Worm (Caenorhabditis elegans): ENCODE data around the gene cnp-3.
"Not testable (repeated sequence)": the region's sequence is repeated elsewhere in the genome, so short reads cannot be mapped to it uniquely, and the experiment has no call there.

DNA sequence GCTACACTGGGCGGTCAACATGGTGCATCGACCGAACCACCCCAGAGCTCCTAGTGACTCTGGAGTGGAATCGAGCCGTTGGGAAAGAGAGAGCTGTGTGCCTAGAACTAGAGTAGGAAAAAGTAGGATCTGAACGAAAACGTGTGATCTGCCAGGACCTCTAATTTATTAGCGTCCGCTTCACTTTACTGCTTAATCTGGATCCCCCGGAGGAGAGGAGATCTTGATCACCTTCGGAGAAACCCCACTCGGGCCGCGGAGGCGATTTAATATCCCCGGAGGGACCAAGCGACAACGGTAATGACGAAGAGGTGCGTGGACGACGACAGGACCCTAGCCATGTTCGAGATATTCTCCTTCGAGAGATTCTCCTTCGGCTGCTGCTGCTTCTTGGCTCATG is 20.6 kb downstream of the cnp-3 start, which contains the start of gene K09E3.2:
- TF ChIP-seq nhr-43 (tag; optimal IDR thresholded peaks at IDR 0.05; ENCODE audit: poor library complexity, severe bottlenecking); nhr-11 (tag; optimal IDR thresholded peaks at IDR 0.05); nhr-25 (tag; optimal IDR thresholded peaks at IDR 0.05); nhr-237 (tag; optimal IDR thresholded peaks at IDR 0.05): not testable (repeated sequence)
